Fruit fly (Drosophila melanogaster): ENCODE data around the gene Bruce.
A peak's percentile ranks its signal among the peaks of the same experiment; 100 is the strongest.

Bruce gene

DNA sequence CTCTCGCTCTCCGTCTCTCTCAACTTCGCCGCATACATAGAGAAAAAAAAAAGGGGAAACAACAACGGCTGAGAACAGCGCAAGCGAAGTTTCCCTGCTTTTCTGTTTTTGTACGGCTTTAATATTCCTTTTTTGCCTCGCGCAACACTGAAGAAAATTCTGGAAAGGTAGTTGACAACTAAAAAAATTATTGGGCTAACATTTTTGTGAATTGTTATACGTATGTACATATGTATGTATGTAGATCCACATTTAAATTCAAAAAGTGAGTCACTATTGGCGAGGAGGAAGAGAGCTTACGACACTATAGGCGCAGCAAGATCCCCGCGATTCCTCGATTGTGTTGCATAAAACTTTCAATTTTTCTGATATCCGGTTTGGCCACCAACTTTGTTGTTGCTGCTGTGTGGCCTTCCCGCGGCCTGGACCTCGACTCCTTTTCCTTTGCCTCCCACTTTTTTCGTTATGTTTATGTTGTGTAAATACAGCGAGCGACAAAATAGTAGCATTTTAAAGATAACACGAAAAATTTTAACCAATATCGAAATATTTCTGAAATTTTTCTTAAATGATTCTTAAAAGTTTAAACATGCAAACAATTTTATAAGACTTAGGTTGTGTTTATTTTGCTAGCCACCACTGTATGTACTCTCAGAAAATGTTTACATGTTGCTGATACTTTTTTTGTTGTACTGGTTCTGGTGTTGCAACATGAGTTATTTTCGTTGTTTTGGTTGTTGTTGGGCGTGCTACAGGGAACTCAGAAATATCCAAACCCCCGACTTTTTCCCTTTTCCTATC lies 25.6 kb upstream of the Bruce start (continued):
- TF ChIP-seq CG7368 (GFP tag; optimal IDR thresholded peaks at IDR 0.05) (peak; percentile 93), spab (GFP tag; optimal IDR thresholded peaks at IDR 0.05) (peak; percentile 88), Sox102F (GFP tag; optimal IDR thresholded peaks at IDR 0.05) (peak; percentile 93), CG6854 (GFP tag; optimal IDR thresholded peaks at IDR 0.05) (peak; percentile 90), esn (GFP tag; optimal IDR thresholded peaks at IDR 0.05) (peak; percentile 98), Met (GFP tag; optimal IDR thresholded peaks at IDR 0.05) (peak; percentile 96), CG16779 (tag; optimal IDR thresholded peaks at IDR 0.05) (peak; percentile 87), acj6 (GFP tag; optimal IDR thresholded peaks at IDR 0.05) (peak; percentile 92), CG15336 (GFP tag; IDR thresholded peaks at IDR 0.05) (no peak), CG8319 (GFP tag; optimal IDR thresholded peaks at IDR 0.05) (peak; percentile 81), CG34406 (GFP tag; optimal IDR thresholded peaks at IDR 0.05) (peak; percentile 92), achi (GFP tag; optimal IDR thresholded peaks at IDR 0.05) (peak; percentile 93), vri (GFP tag; optimal IDR thresholded peaks at IDR 0.05) (peak; percentile 92), CG10669 (GFP tag; optimal IDR thresholded peaks at IDR 0.05) (peak; percentile 92), Hr38 (GFP tag; optimal IDR thresholded peaks at IDR 0.05) (peak; percentile 51), CG11762 (GFP tag; optimal IDR thresholded peaks at IDR 0.05; ENCODE audit: insufficient read depth) (peak; percentile 83), lz (GFP tag; optimal IDR thresholded peaks at IDR 0.05) (peak; percentile 94), Hr4 (GFP tag; optimal IDR thresholded peaks at IDR 0.05) (peak; percentile 93), Ets21C (GFP tag; optimal IDR thresholded peaks at IDR 0.05) (peak; percentile 86), Lpt (GFP tag; optimal IDR thresholded peaks at IDR 0.05) (peak; percentile 87), ss (GFP tag; optimal IDR thresholded peaks at IDR 0.05) (peak; percentile 87 to 95), Eip93F (GFP tag; optimal IDR thresholded peaks at IDR 0.05) (no peak), CG6792 (GFP tag; optimal IDR thresholded peaks at IDR 0.05) (peak; percentile 93), Smox (GFP tag; optimal IDR thresholded peaks at IDR 0.05) (peak; percentile 95), pdm3 (GFP tag; optimal IDR thresholded peaks at IDR 0.05) (peak; percentile 92), cyc (GFP tag; optimal IDR thresholded peaks at IDR 0.05) (peak; percentile 92), CG11902 (GFP tag; optimal IDR thresholded peaks at IDR 0.05) (peak; percentile 80), CG31627 (GFP tag; optimal IDR thresholded peaks at IDR 0.05) (peak; percentile 92), topi (GFP tag; optimal IDR thresholded peaks at IDR 0.05) (peak; percentile 94), CG11294 (GFP tag; IDR thresholded peaks at IDR 0.05) (no peak), Sox15 (GFP tag; optimal IDR thresholded peaks at IDR 0.05) (peak; percentile 73), fd59A (GFP tag; optimal IDR thresholded peaks at IDR 0.05) (peak; percentile 86), svp (GFP tag) (peak; percentile 98), CG6163 (GFP tag; IDR thresholded peaks at IDR 0.05) (no peak), CG1621 (tag; optimal IDR thresholded peaks at IDR 0.05) (peak; percentile 81), net (GFP tag; optimal IDR thresholded peaks at IDR 0.05) (peak; percentile 92)

DNA sequence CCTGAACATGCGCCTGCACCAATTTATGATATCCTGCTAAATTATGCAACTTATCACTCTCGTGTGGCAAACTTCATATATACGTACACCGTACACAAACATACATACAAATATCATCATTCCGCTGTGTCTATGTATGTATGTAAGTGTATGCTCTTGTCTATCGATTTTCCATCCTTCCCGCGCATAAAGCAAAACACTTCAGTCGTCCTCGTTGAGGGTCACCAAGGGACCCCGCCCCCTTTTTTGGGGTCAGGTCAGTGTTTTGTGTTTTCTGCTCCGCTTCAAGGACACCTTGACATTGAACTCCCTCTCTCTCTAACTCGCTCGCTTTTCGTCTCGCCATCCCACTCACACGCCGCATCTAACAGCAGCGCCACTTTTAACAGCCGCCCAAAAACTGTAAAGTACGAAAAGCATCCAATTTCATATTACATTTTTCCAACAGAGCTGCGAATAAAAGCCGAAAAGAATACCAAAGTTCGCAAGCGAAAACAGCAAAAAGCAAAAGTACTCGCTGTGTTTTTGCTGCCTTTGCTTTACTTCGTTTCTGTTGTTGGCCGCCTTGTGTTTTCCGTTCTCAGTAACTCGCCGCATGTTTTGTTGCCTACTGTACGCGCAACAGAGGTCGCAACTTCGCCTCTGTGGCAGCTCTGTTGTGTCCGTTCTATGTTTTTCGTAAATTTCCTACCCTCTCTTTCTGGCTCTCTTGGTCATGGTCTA lies 24.8 kb upstream of the Bruce start:
- TF ChIP-seq svp (GFP tag), result peak; percentile 46
- TF ChIP-seq cyc (GFP tag; optimal IDR thresholded peaks at IDR 0.05), result no peak

All from whole organism, prepupa.